Fruit fly (Drosophila melanogaster): ENCODE results near the gene CG8833.

Gene CG8833

dm6 chr3L:13964635-13965501, 36.1 kb upstream of the CG8833 start, which contains the start of the genes Meics, Nxf3 and ssp2 (continued):
- TF ChIP-seq CG15479 (GFP tag; optimal IDR thresholded peaks at IDR 0.05) (no peak), bbx (GFP tag; IDR thresholded peaks at IDR 0.05; ENCODE audit: partially characterized antibody) (peak; percentile 78), CG8388 (GFP tag; optimal IDR thresholded peaks at IDR 0.05) (no peak), gem (tag; optimal IDR thresholded peaks at IDR 0.05) (no peak), caup (GFP tag; optimal IDR thresholded peaks at IDR 0.05; ENCODE audit: severe bottlenecking) (no peak), ftz-f1 (GFP tag; optimal IDR thresholded peaks at IDR 0.05) (no peak), dmrt11E (tag; optimal IDR thresholded peaks at IDR 0.05) (peak; percentile 23), p53 (GFP tag; optimal IDR thresholded peaks at IDR 0.05) (no peak), ash1 (GFP tag; optimal IDR thresholded peaks at IDR 0.05) (no peak), Med (GFP tag) (peak; percentile 84), CG10654 (GFP tag; optimal IDR thresholded peaks at IDR 0.05) (no peak), klu (GFP tag; IDR thresholded peaks at IDR 0.05) (no peak), peb (GFP tag; IDR thresholded peaks at IDR 0.05) (no peak), CG8944 (GFP tag; optimal IDR thresholded peaks at IDR 0.05) (peak; percentile 20), ara (GFP tag; IDR thresholded peaks at IDR 0.05) (no peak), D19A (tag; optimal IDR thresholded peaks at IDR 0.05) (no peak), pb (GFP tag; optimal IDR thresholded peaks at IDR 0.05) (no peak)

- TF ChIP-seq hkb (optimal IDR thresholded peaks at IDR 0.05), result peak; percentile 12
- no peak for TF ChIP-seq hkb (GFP tag; IDR thresholded peaks at IDR 0.05)
- TF ChIP-seq CG1602 (GFP tag; optimal IDR thresholded peaks at IDR 0.05), result no peak
These were observed 29.0 kb upstream of the CG8833 start for dm6 chr3L:13957789-13958188.

- TF ChIP-seq CG9932 (GFP tag; IDR thresholded peaks at IDR 0.05) (no peak), jing (GFP tag; optimal IDR thresholded peaks at IDR 0.05) (peak; percentile 30), corto (GFP tag; optimal IDR thresholded peaks at IDR 0.05) (no peak), CG32767 (GFP tag; IDR thresholded peaks at IDR 0.05) (peak; percentile 46; the same call in 1 of the 2 replicates), D19B (GFP tag; optimal IDR thresholded peaks at IDR 0.05) (no peak), B-H2 (GFP tag; optimal IDR thresholded peaks at IDR 0.05) (no peak), CG4282 (GFP tag; optimal IDR thresholded peaks at IDR 0.05) (no peak), tup (GFP tag; optimal IDR thresholded peaks at IDR 0.05) (no peak), gt (GFP tag; IDR thresholded peaks at IDR 0.05) (no peak), CG6813 (GFP tag; optimal IDR thresholded peaks at IDR 0.05) (peak; percentile 48), CG17912 (GFP tag; optimal IDR thresholded peaks at IDR 0.05) (no peak), twi (tag; optimal IDR thresholded peaks at IDR 0.05) (peak; percentile 16), dm (GFP tag; optimal IDR thresholded peaks at IDR 0.05) (peak; percentile 16), CG11398 (GFP tag; optimal IDR thresholded peaks at IDR 0.05) (no peak), HHEX (GFP tag; optimal IDR thresholded peaks at IDR 0.05) (peak; percentile 57), so (GFP tag; IDR thresholded peaks at IDR 0.05) (0 out of 3 replicates have a peak, but pooled peaks have one; percentile 58), CG17361 (GFP tag; IDR thresholded peaks at IDR 0.05) (peak; percentile 89), kah (GFP tag; optimal IDR thresholded peaks at IDR 0.05) (peak; percentile 18), vnd (GFP tag; IDR thresholded peaks at IDR 0.05; ENCODE audit: partially characterized antibody) (no peak), Spps (tag; optimal IDR thresholded peaks at IDR 0.05) (no peak), Abd-B (GFP tag; optimal IDR thresholded peaks at IDR 0.05) (peak; percentile 65), Hmx (GFP tag; optimal IDR thresholded peaks at IDR 0.05) (peak; percentile 7), CG14050 (GFP tag; IDR thresholded peaks at IDR 0.05) (no peak; the same call in 2 of the 3 replicates), chn (GFP tag; optimal IDR thresholded peaks at IDR 0.05) (peak; percentile 61), slp2 (GFP tag; optimal IDR thresholded peaks at IDR 0.05) (no peak), hbn (GFP tag; IDR thresholded peaks at IDR 0.05; ENCODE audit: partially characterized antibody) (no peak), CG2889 (GFP tag; IDR thresholded peaks at IDR 0.05) (no peak), ftz-f1 (GFP tag; optimal IDR thresholded peaks at IDR 0.05) (no peak)
These were observed 28.4 kb upstream of the CG8833 start for dm6 chr3L:13957212-13957668.

Measured in whole organism, embryonic.